Fruit fly (Drosophila melanogaster): ENCODE data around the gene tim.

The tim gene

dm6 chr2L:3539996-3540395, 32.1 kb upstream of the tim start (continued):
- no peak for TF ChIP-seq Mad (GFP tag; optimal IDR thresholded peaks at IDR 0.05)
- peak; percentile 26 for TF ChIP-seq sug (tag; optimal IDR thresholded peaks at IDR 0.05)
- peak; percentile 37 for TF ChIP-seq ewg (GFP tag; optimal IDR thresholded peaks at IDR 0.05)
- peak; percentile 23; the same call in 1 of the 2 replicates for TF ChIP-seq bbx (GFP tag; IDR thresholded peaks at IDR 0.05; ENCODE audit: partially characterized antibody)
- peak in 1 of 2 experiments; percentile 78 for TF ChIP-seq Pdp1 (GFP tag; optimal IDR thresholded peaks at IDR 0.05)
- TF ChIP-seq CG1832 (GFP tag; optimal IDR thresholded peaks at IDR 0.05), result peak; percentile 91
- TF ChIP-seq sisA (GFP tag; IDR thresholded peaks at IDR 0.05), result no peak
- TF ChIP-seq Xrp1 (GFP tag; IDR thresholded peaks at IDR 0.05), result no peak
- no peak for TF ChIP-seq CG17829 (tag; optimal IDR thresholded peaks at IDR 0.05)
- peak; percentile 82 for TF ChIP-seq sob (GFP tag; IDR thresholded peaks at IDR 0.05)
- peak; percentile 63 for TF ChIP-seq Deaf1 (tag; optimal IDR thresholded peaks at IDR 0.05)
- no peak for TF ChIP-seq CG34224 (GFP tag; IDR thresholded peaks at IDR 0.05; ENCODE audit: partially characterized antibody)
- no peak for TF ChIP-seq run (tag; optimal IDR thresholded peaks at IDR 0.05)
- peak; percentile 69 for TF ChIP-seq chm (GFP tag; IDR thresholded peaks at IDR 0.05)
- peak; percentile 87 for TF ChIP-seq Nf-YA (GFP tag; IDR thresholded peaks at IDR 0.05)
- TF ChIP-seq CG4854 (GFP tag; optimal IDR thresholded peaks at IDR 0.05), result no peak
- TF ChIP-seq Jarid2 (GFP tag; optimal IDR thresholded peaks at IDR 0.05), result peak; percentile 36
- 0 out of 3 replicates have a peak, but pooled peaks have one; percentile 23 for TF ChIP-seq otp (GFP tag; IDR thresholded peaks at IDR 0.05)
- peak; percentile 76 for TF ChIP-seq cg (GFP tag; optimal IDR thresholded peaks at IDR 0.05)
- TF ChIP-seq Opbp (GFP tag; IDR thresholded peaks at IDR 0.05; ENCODE audit: partially characterized antibody), result peak; percentile 38; the same call in 1 of the 3 replicates
- TF ChIP-seq CG17385 (GFP tag; optimal IDR thresholded peaks at IDR 0.05), result peak; percentile 53
- TF ChIP-seq Nf-YC (tag; optimal IDR thresholded peaks at IDR 0.05), result peak; percentile 98
- TF ChIP-seq CG6854 (GFP tag; optimal IDR thresholded peaks at IDR 0.05), result no peak
- TF ChIP-seq chinmo (GFP tag; IDR thresholded peaks at IDR 0.05; ENCODE audit: partially characterized antibody), result 0 out of 4 replicates have a peak, but pooled peaks have one; percentile 10
- peak; percentile 81 for TF ChIP-seq phol (tag; optimal IDR thresholded peaks at IDR 0.05)
- TF ChIP-seq ci (GFP tag; IDR thresholded peaks at IDR 0.05), result 0 out of 3 replicates have a peak, but pooled peaks have one; percentile 15
- TF ChIP-seq CG10321 (GFP tag; IDR thresholded peaks at IDR 0.05), result peak; percentile 96
- TF ChIP-seq sr (GFP tag; IDR thresholded peaks at IDR 0.05), result peak; percentile 39; the same call in 1 of the 3 replicates
- no peak for TF ChIP-seq hth (optimal IDR thresholded peaks at IDR 0.05)
- TF ChIP-seq Med (GFP tag), result peak; percentile 36
- TF ChIP-seq Trl (optimal IDR thresholded peaks at IDR 0.05), result peak in 1 of 2 experiments; percentile 22
- TF ChIP-seq Trl (GFP tag; optimal IDR thresholded peaks at IDR 0.05), result no peak
- TF ChIP-seq CG13296 (GFP tag; optimal IDR thresholded peaks at IDR 0.05), result no peak
- no peak for TF ChIP-seq CG33213 (GFP tag; optimal IDR thresholded peaks at IDR 0.05)
- no peak for TF ChIP-seq CG13424 (tag; optimal IDR thresholded peaks at IDR 0.05)
- TF ChIP-seq CG3726 (GFP tag; IDR thresholded peaks at IDR 0.05), result no peak
- TF ChIP-seq grau (tag; optimal IDR thresholded peaks at IDR 0.05), result no peak
- peak; percentile 27; the same call in 1 of the 2 replicates for TF ChIP-seq Bgb (GFP tag; IDR thresholded peaks at IDR 0.05; ENCODE audit: partially characterized antibody)
- TF ChIP-seq Dad (GFP tag; optimal IDR thresholded peaks at IDR 0.05), result no peak
- TF ChIP-seq Sry-β (GFP tag; optimal IDR thresholded peaks at IDR 0.05), result no peak
- no peak for TF ChIP-seq D19A (tag; optimal IDR thresholded peaks at IDR 0.05)
- TF ChIP-seq CG32532 (GFP tag; IDR thresholded peaks at IDR 0.05), result peak; percentile 17; the same call in 1 of the 2 replicates
- no peak for TF ChIP-seq CG30431 (GFP tag; optimal IDR thresholded peaks at IDR 0.05)
- no peak for TF ChIP-seq ase (GFP tag; IDR thresholded peaks at IDR 0.05)
- no peak for TF ChIP-seq tna (GFP tag; IDR thresholded peaks at IDR 0.05; ENCODE audit: partially characterized antibody)
